Worm (Caenorhabditis elegans): ENCODE results near the gene mans-3.

The mans-3 gene

DNA sequence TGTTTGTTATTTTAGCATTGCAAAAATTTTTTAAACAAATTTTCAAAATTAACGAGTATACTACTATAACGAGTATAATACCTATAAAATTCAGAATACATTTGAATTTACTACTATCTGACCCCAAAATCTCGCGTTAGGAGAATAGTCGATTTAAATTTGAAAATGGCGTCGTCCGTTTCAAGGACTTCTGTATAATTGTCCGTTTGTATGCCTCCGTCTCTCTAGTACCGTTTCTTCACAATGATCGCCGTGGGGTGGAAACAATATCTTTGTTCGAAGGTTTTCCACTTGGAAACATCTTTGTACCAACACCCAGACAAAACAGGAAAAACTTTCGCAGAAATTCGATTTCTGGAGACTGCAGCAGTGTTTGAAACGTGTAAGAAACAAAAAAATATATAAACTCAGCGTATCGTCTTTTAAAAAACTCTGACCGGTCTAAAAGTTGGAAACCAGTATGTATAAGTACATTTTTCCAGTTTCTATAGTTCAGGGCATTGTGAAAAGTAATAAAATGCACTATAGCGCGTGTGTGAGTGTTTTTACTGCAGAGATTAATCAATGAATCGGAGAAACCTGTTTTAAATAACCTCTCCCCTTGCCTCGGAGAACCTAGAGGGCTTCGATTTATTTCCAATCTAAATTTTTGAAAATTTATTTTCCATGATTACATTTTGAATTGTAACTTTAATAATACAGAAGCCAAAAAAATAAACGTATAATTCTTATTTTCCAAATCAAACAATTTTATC, 27.3 kb upstream of the mans-3 start (continued):
- TF ChIP-seq nhr-90 (tag; optimal IDR thresholded peaks at IDR 0.05; ENCODE audit: poor library complexity) (no peak), lin-15B (tag; optimal IDR thresholded peaks at IDR 0.05) (no peak), nhr-12 (tag; optimal IDR thresholded peaks at IDR 0.05) (no peak), efl-3 (GFP tag; optimal IDR thresholded peaks at IDR 0.05) (no peak), fkh-4 (tag; optimal IDR thresholded peaks at IDR 0.05; ENCODE audit: borderline replicate concordance) (no peak), skn-1 (tag; optimal IDR thresholded peaks at IDR 0.05) (no peak), ces-1 (GFP tag; optimal IDR thresholded peaks at IDR 0.05) (no peak), mdl-1 (tag; optimal IDR thresholded peaks at IDR 0.05) (no peak), rnt-1 (tag; optimal IDR thresholded peaks at IDR 0.05) (no peak), jun-1 (tag; optimal IDR thresholded peaks at IDR 0.05) (no peak), grh-1 (GFP tag; IDR thresholded peaks at IDR 0.05) (peak; percentile 82), hpl-2 (GFP tag; optimal IDR thresholded peaks at IDR 0.05) (no peak), F16B12.6 (tag; optimal IDR thresholded peaks at IDR 0.05) (no peak), zag-1 (tag; optimal IDR thresholded peaks at IDR 0.05) (no peak), egl-13 (tag; optimal IDR thresholded peaks at IDR 0.05) (no peak), ceh-82 (tag; optimal IDR thresholded peaks at IDR 0.05) (no peak), ets-5 (GFP tag; IDR thresholded peaks at IDR 0.05) (no peak), fkh-8 (tag; optimal IDR thresholded peaks at IDR 0.05) (no peak), snu-23 (GFP tag; optimal IDR thresholded peaks at IDR 0.05) (peak; percentile 25), ceh-90 (tag; optimal IDR thresholded peaks at IDR 0.05) (no peak), unc-98 (GFP tag; IDR thresholded peaks at IDR 0.05) (no peak), nhr-71 (tag; optimal IDR thresholded peaks at IDR 0.05) (peak; percentile 5), fkh-10 (GFP tag; optimal IDR thresholded peaks at IDR 0.05) (no peak)

DNA sequence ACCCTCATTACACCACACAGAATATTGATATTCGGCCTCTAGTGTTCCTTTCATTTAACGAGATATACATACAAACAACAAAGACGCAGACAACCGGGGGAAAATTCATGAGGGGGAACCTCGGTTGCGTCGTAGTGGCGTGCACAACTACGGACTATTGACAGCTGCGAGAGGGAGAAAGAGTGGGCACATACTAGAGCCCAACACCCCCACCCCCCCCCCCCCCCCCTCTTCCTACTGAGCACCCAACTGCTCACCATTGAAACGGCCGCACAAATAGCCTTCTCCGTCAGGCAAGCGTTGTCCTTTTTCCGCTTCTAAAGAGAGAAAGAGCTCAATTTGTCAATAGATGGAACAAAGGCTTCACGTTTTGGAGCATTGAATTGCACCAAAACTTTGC, 25.0 kb upstream of the mans-3 start:
- TF ChIP-seq irx-1 (tag; optimal IDR thresholded peaks at IDR 0.05) (no peak), nhr-28 (tag; optimal IDR thresholded peaks at IDR 0.05) (no peak), ces-1 (GFP tag; optimal IDR thresholded peaks at IDR 0.05) (no peak), tbx-2 (tag; optimal IDR thresholded peaks at IDR 0.05) (no peak), rnt-1 (tag; optimal IDR thresholded peaks at IDR 0.05) (peak; percentile 18), sox-4 (tag; optimal IDR thresholded peaks at IDR 0.05) (no peak), ztf-11 (tag; optimal IDR thresholded peaks at IDR 0.05) (no peak), ceh-8 (GFP tag; optimal IDR thresholded peaks at IDR 0.05) (peak; percentile 33), hlh-4 (tag; optimal IDR thresholded peaks at IDR 0.05) (no peak), unc-62 (GFP tag; optimal IDR thresholded peaks at IDR 0.05) (no peak), nhr-90 (tag; optimal IDR thresholded peaks at IDR 0.05; ENCODE audit: poor library complexity) (no peak), fkh-8 (tag; optimal IDR thresholded peaks at IDR 0.05) (peak; percentile 52), pag-3 (tag; optimal IDR thresholded peaks at IDR 0.05; ENCODE audit: borderline replicate concordance, insufficient read depth) (no peak), alr-1 (tag; optimal IDR thresholded peaks at IDR 0.05; ENCODE audit: borderline replicate concordance) (no peak), pqm-1 (tag; optimal IDR thresholded peaks at IDR 0.05) (no peak), swsn-7 (tag; optimal IDR thresholded peaks at IDR 0.05) (no peak), unc-30 (tag; optimal IDR thresholded peaks at IDR 0.05) (no peak), lin-14 (GFP tag; optimal IDR thresholded peaks at IDR 0.05) (peak; percentile 95), ama-1 (optimal IDR thresholded peaks at IDR 0.05) (no peak), isw-1 (GFP tag; IDR thresholded peaks at IDR 0.05) (peak; percentile 38), lsy-2 (tag; optimal IDR thresholded peaks at IDR 0.05) (no peak), mep-1 (tag; optimal IDR thresholded peaks at IDR 0.05) (peak; percentile 15), ceh-82 (tag; optimal IDR thresholded peaks at IDR 0.05) (peak in 1 of 3 experiments; percentile 27), aly-2 (tag; optimal IDR thresholded peaks at IDR 0.05) (no peak)

Measured in whole organism, L1 larva.